Worm (Caenorhabditis elegans): ENCODE data around the gene fbxa-126.

ce11 chrIV:14339657-14340056 is 18.1 kb upstream of the fbxa-126 start, which contains the start of gene Y67A10A.11:
- TF ChIP-seq mdl-1 (tag; optimal IDR thresholded peaks at IDR 0.05) (no peak), nhr-129 (tag; optimal IDR thresholded peaks at IDR 0.05) (no peak), aly-2 (tag; optimal IDR thresholded peaks at IDR 0.05) (no peak)

Measured in whole organism, L2 larva.